Worm (Caenorhabditis elegans): Measurements from ENCODE around the gene ncx-1.

Gene ncx-1

DNA sequence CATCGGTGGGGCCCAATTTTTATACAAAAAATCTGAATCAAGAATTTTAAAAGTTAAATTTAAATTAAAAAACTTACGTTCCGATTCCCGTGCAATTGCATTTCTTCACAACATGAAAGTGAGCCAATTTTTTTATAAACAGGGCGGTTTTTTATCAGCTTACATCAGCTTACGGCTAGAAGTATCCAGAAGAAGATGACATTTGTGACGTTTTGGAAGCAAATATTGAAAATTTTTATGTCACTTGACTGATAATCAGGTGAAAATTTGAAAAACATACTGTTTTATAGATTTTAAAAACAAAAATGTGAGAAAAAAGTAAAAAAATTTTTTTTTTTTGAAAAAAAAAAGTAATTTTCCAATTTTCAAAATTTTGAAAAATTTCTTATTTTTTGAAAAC is 14.8 kb upstream of the ncx-1 start, which contains the start of gene Y113G7A.22:
Gene Y113G7A.22 (minus strand): TSS at position 101 of the 400 bp plus-strand sequence.
- TF ChIP-seq W03F9.2 (tag; optimal IDR thresholded peaks at IDR 0.05) = no peak
- TF ChIP-seq him-1 (tag; optimal IDR thresholded peaks at IDR 0.05) = no peak
- no peak for TF ChIP-seq dao-5 (tag; optimal IDR thresholded peaks at IDR 0.05)

DNA sequence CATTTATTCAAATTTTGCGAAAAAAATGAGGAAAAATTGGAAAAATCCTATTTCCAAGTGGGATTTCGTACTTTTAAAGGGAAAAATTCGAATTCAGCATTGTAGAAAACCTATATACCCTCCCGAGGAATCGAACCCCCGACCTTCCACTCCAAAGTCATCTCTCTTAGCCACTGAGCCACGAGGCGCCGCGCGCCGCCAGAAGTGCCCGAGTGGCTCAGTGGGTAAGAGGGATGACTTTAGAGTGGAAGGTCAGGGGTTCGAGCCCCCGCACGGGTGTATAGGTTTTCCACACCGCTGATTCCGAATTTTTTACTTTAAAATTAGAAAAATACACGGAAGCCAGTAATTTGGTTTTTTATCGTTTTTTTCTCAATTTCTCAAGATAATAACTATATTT is 14.3 kb upstream of the ncx-1 start:
- TF ChIP-seq him-1 (tag; optimal IDR thresholded peaks at IDR 0.05) (no peak), W03F9.2 (tag; optimal IDR thresholded peaks at IDR 0.05) (no peak)

DNA sequence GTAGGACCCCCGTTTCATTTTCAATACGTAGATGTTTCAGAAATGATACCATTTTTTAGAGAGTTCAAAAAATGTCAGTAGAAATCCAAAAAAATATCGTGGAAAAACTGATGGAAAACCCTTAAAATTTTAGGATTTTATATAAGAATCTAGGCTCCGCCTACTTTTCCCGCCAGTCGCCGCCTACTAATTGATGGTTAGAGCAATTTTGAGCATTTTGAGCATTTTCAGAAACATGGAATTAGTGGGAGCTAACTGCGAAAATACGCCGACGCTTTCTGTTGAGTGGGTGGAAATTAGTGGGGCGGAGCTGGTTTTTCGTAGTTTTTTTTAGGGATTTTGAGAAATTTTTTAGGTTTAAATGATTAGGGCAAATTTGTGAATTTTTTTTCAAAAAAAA is 12.7 kb upstream of the ncx-1 start, which contains the start of gene ssu-1:
Gene ssu-1 (minus strand): TSS at position 101 of the 400 bp plus-strand sequence.
- no peak for TF ChIP-seq dao-5 (tag; optimal IDR thresholded peaks at IDR 0.05)
- TF ChIP-seq him-1 (tag; optimal IDR thresholded peaks at IDR 0.05) = no peak
- no peak for TF ChIP-seq W03F9.2 (tag; optimal IDR thresholded peaks at IDR 0.05)

DNA sequence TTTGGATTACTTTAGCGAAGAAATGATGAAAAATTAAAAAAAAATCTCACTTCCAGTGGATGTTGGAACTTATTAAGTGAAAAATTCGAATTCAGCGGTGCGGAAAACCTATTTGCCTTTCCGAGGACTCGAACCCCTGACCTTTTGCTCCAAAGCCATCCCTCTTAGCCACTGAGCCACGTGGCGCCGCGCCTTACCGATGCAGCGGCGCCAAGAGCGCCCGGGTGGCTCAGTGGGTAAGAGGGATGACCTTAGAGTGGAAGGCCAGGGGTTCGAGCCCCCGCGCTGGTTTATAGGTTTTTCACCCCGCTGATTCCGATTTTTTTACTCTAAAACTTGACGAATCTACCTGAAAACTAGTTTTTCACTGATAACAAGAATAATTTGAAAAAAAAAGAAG is 7.1 kb upstream of the ncx-1 start:
- TF ChIP-seq dao-5 (tag; optimal IDR thresholded peaks at IDR 0.05) = no peak
- no peak for TF ChIP-seq W03F9.2 (tag; optimal IDR thresholded peaks at IDR 0.05)

DNA sequence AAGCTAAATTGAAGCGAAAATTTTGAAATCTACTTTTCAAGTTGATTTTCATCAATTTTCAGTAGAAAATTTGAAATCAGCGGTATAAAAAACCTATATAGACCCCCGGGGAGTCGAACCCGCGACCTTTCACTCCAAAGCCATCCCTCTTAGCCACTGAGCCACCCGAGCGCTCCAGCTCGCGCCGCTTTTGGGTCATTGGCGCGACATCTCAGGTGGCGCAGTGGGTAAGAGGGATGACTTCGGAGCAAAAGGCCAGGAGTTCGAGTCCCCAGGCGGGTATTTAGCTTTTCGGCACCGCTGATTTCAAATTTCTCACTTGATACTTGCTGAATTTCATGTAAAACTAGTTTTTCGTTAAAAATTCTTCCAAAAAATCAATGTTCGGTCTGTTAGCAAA is 6.2 kb upstream of the ncx-1 start:
- no peak for TF ChIP-seq him-1 (tag; optimal IDR thresholded peaks at IDR 0.05)
- TF ChIP-seq W03F9.2 (tag; optimal IDR thresholded peaks at IDR 0.05) = no peak
- TF ChIP-seq dao-5 (tag; optimal IDR thresholded peaks at IDR 0.05) = no peak

DNA sequence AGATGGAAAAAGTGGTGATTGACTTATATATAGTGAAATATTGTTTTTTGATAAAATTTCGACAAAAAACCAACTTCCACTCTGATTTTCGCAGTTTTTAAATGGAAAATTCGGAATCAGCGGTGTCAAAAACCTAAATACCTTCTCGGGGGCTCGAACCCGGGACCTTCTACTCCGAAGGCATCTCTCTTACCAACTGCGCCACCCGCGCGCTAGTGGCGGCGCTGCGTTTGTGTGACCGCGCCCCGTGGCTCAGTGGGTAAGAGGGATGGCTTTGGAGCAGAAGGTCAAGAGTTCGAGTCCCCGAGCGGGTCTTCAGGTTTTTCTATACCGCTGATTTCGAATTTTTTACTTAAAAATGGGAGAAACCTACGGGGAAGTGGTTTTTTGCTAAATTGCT is 4.7 kb upstream of the ncx-1 start:
- no peak for TF ChIP-seq him-1 (tag; optimal IDR thresholded peaks at IDR 0.05)

DNA sequence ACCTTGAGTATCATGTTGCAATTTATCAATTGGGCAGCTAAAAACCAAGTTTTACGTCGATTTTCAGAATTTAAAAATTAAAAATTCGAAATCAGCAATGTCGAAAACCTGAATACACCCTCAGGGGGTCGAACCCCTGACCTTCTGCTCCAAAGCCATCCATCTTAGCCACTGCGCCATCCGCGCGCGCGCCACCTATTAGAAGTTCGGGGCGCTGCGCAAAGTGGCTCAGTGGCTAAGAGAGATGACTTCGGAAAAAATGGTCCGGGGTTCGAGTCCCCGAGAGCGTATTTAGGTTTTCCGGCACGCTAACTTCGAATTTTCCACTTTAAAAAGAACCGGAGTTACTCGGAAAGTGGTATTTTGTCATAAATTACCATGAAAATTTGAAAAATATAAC is 3.9 kb upstream of the ncx-1 start:
- TF ChIP-seq dao-5 (tag; optimal IDR thresholded peaks at IDR 0.05) = no peak
- no peak for TF ChIP-seq W03F9.2 (tag; optimal IDR thresholded peaks at IDR 0.05)
- no peak for TF ChIP-seq him-1 (tag; optimal IDR thresholded peaks at IDR 0.05)

DNA sequence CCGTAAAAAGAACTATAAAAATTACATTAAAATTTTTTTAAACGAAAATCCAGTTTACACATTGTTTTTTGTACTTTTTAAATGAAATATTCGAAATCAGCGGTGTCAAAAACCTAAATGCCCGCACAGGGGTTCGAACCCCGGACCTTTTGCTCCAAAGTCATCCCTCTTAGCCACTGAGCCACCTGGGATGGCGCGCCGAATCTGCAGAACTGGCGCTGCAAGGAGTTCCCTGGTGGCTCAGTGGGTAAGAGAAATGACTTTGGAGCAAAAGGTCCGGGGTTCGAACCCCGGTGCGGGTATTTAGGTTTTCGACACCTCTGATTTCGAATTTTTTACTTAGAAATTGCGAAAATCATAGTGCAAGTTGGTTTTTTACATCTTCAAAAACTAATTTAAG is 3.1 kb upstream of the ncx-1 start:
- TF ChIP-seq him-1 (tag; optimal IDR thresholded peaks at IDR 0.05) (no peak), dao-5 (tag; optimal IDR thresholded peaks at IDR 0.05) (no peak), W03F9.2 (tag; optimal IDR thresholded peaks at IDR 0.05) (no peak)

DNA sequence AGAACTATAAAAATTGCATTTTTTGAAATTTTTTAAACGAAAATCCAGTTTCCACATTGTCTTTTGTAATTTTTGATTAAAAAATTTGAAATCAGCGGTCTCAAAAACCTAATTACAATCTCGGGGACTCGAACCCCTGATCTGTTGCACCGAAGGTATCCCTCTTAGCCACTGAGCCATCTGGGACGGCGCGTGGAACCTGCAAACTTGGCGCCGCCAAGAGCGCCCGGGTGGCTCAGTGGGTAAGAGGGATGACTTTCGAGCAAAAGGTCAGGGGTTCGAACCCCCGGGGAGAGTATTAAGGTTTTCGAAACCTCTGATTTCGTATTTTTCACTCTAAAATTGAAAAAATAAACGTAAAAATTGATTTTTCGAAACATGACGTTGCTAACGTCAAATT is 2.5 kb upstream of the ncx-1 start:
- TF ChIP-seq W03F9.2 (tag; optimal IDR thresholded peaks at IDR 0.05) (no peak), dao-5 (tag; optimal IDR thresholded peaks at IDR 0.05) (no peak), him-1 (tag; optimal IDR thresholded peaks at IDR 0.05) (no peak)

DNA sequence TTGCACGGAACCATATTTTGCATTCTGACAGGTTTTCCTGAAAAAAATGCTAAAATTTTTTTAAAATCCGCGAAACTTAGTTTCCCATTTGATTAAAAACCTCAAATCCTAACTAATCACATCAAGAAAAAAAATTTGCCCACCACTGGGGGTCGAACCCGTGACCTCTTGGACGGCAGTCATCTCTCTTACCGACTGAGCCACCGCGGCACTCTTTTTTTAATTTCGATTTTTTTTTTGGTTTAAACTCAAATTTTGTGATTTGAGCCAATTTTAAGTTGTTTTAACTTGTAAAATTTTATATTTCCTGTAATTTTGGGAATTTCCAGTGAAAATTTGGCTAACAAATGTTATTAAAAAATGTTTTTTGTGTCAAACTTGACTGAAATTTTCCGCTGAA is 703 bp downstream of the ncx-1 start:
- no peak for TF ChIP-seq dao-5 (tag; optimal IDR thresholded peaks at IDR 0.05)
- TF ChIP-seq W03F9.2 (tag; optimal IDR thresholded peaks at IDR 0.05) = no peak
- no peak for TF ChIP-seq him-1 (tag; optimal IDR thresholded peaks at IDR 0.05)

DNA sequence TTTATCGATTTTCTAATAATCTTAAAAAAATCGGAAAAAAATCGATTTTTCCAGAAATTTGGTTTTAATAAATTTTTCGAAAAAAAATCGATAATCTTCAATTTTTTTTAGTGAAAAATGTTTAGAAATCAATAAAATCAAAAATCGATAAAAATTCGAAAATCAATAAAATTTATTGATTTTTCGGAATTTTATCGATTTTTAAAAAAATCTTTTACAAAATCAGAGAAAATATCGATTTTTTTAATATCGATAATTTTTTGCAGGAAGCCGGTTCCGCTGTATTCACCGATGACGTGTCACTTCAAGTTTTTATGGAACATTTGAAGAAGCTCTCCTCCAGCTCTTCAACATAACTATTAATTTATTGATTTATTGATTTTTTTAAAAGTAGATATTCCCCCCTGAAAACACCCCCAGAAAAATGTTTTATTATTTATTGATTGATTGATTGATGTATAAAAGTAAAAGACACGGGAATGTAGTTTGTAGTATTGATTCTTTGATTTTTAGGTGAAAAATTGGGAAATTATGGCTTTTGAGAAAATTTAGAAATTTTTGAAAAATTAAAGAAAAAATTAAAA is 15.2 kb downstream of the ncx-1 start:
- TF ChIP-seq W03F9.2 (tag; optimal IDR thresholded peaks at IDR 0.05) = no peak
- no peak for TF ChIP-seq him-1 (tag; optimal IDR thresholded peaks at IDR 0.05)
- TF ChIP-seq dao-5 (tag; optimal IDR thresholded peaks at IDR 0.05) = no peak

DNA sequence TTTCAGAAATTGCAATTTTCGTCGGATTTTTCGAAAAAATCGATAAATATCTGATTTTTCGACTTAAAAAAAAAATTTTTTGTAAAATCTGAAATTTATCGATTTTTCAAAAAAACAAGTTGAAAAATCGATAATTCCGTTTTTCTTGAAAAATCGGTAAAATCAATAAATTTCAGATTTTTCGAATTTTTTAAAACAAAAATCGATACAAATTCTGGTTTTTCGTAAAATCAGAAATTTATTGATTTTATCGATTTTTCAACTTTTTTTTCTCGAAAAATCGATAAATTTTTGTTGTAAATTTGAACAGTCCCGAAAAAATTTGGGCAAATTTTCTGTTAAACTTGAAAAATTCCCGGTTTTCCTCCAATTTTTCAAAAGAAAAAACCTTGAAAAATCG is 16.1 kb downstream of the ncx-1 start:
- no peak for TF ChIP-seq dao-5 (tag; optimal IDR thresholded peaks at IDR 0.05)
- no peak for TF ChIP-seq W03F9.2 (tag; optimal IDR thresholded peaks at IDR 0.05)
- no peak for TF ChIP-seq him-1 (tag; optimal IDR thresholded peaks at IDR 0.05)

DNA sequence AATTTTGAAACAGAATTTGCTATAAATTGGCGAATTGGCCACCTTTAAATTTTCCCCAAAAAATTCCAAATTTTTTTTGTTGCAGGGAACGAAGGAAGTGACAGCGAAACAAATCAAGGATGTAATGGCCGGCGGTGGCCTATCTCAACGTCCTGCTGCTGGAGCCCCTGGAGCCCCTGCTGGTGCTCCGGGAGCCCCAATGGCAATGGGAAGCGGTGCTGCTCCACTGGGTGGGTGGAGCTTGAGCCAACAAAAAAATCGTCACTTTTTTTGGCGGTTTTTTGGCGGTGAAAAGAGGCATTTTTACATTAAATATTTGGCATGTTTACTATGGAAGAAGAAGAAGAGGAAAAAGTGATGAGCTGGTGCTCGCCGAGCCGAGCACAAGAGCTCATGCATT is 23.3 kb downstream of the ncx-1 start:
- TF ChIP-seq him-1 (tag; optimal IDR thresholded peaks at IDR 0.05) (no peak), W03F9.2 (tag; optimal IDR thresholded peaks at IDR 0.05) (no peak), dao-5 (tag; optimal IDR thresholded peaks at IDR 0.05) (no peak)

DNA sequence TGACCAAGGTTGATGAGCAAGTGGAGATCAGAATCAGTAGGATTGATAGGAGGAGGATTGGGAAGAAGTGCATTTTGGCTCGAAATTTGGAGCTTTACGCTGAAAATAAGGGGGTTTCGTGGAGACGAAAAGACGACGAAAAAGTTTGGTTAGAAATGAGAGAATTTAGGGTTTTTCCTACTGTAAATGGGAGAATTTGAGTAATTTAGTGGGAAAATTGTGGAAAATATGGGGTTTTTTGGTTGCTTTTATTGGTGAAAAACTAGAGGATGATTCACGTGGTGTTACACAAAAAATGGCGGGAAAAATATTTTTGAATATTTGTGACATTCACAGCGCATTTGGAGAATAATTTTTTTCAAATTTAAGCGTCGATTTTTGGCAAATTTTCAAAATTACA is 25.6 kb downstream of the ncx-1 start, which contains the start of gene nlp-69:
Gene nlp-69 (minus strand): TSS at position 101 of the 400 bp plus-strand sequence.
- TF ChIP-seq him-1 (tag; optimal IDR thresholded peaks at IDR 0.05) (no peak), dao-5 (tag; optimal IDR thresholded peaks at IDR 0.05) (no peak), W03F9.2 (tag; optimal IDR thresholded peaks at IDR 0.05) (no peak)

DNA sequence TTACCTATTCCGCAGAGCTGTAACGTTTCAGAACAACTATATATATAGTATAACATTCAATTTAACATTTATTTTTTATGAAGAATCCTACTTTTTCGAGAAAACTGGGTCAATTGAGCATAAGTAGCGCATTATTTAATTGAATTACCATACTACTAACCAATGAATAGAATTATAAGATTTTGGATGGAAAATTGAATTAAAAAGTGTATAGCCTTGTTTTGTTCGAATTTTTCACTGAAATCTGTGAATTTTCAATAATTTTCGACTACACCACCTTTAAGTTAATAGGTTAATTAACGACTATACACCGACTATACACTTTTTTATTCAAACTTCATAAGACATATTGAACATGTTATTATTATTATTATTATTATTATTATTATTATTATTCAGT is 26.5 kb downstream of the ncx-1 start:
- TF ChIP-seq W03F9.2 (tag; optimal IDR thresholded peaks at IDR 0.05) (no peak), him-1 (tag; optimal IDR thresholded peaks at IDR 0.05) (no peak), dao-5 (tag; optimal IDR thresholded peaks at IDR 0.05) (no peak)

All from whole organism, L4/young adult.